Worm (Caenorhabditis elegans) whole organism, L3 larva: ENCODE data around the gene C05C12.1.

Experiments
- egl-5 ChIP-seq: fragments of 150-350 bp; optimal IDR thresholded peaks from 2 replicates; lab custom pipeline; 2017; ENCODE audit warnings: missing biosample characterization, missing genetic modification reagents, missing genetic modification characterization, inconsistent platforms
- nhr-25 ChIP-seq: sonication (generic microtip); optimal IDR thresholded peaks from 2 replicates; lab custom pipeline; 2017; ENCODE audit warnings: missing biosample characterization, missing genetic modification characterization
- pqm-1 ChIP-seq: fragments of 150-350 bp; optimal IDR thresholded peaks from 2 replicates; lab custom pipeline; 2017; ENCODE audit warnings: missing biosample characterization, missing genetic modification characterization, inconsistent platforms
- unc-62 ChIP-seq: fragments of 150-350 bp; sonication (generic microtip); optimal IDR thresholded peaks from 4 replicates; lab custom pipeline; 2014; ENCODE audit warnings: missing biosample characterization, missing genetic modification reagents, missing genetic modification characterization
- zag-1 ChIP-seq: fragments of 150-350 bp; optimal IDR thresholded peaks from 2 replicates; lab custom pipeline; 2014; ENCODE audit warnings: missing biosample characterization, missing genetic modification characterization

ce11 chrIV:11271262-11271661 lies 17.5 kb downstream of the C05C12.1 start, which contains the start of gene nhr-7:
- TF ChIP-seq zag-1 (tag; lab: Kevin White, UChicago) (no peak), nhr-25 (tag; lab: Kevin White, UChicago) (no peak), unc-62 (GFP tag; lab: Kevin White, UChicago) (no peak), pqm-1 (no peak), egl-5 (tag; lab: Kevin White, UChicago) (no peak)
